Worm (Caenorhabditis elegans) whole organism, L3 larva: ENCODE data around the gene gos-28.

Experiments used
- ZK546.5 ChIP-seq: sonication (generic microtip); optimal IDR thresholded peaks from 2 replicates; lab custom pipeline; 2017; ENCODE audit warnings: missing biosample characterization, missing genetic modification characterization
- ama-1 ChIP-seq: fragments of 150-350 bp; optimal IDR thresholded peaks from 2 replicates; lab custom pipeline; 2018
- ceh-28 ChIP-seq: fragments of 150-350 bp; optimal IDR thresholded peaks from 2 replicates; lab custom pipeline; 2014; ENCODE audit warnings: missing biosample characterization, missing genetic modification reagents, missing genetic modification characterization
- elt-2 ChIP-seq: sonication (generic microtip); optimal IDR thresholded peaks from 2 replicates; lab custom pipeline; 2016; ENCODE audit warnings: missing genetic modification reagents, mild to moderate bottlenecking, missing genetic modification characterization, missing compliant biosample characterization
- elt-3 ChIP-seq, 3 experiments: fragments of 150-350 bp in 1 of 3; sonication (generic microtip) in 2 of 3; optimal IDR thresholded peaks; 2 replicates in 2 of 3; 4 replicates in 1 of 3; lab custom pipeline; 2014 to 2017; ENCODE audit warnings: missing biosample characterization in 3 of 3, missing genetic modification characterization in 3 of 3
- eor-1 ChIP-seq, 2 experiments: fragments of 150-350 bp; optimal IDR thresholded peaks; 2 replicates each; lab custom pipeline; 2014 to 2018; ENCODE audit warnings: missing biosample characterization in 2 of 2, missing genetic modification characterization in 2 of 2
- lin-15B ChIP-seq: fragments of 150-350 bp; optimal IDR thresholded peaks from 2 replicates; lab custom pipeline; 2014; ENCODE audit warnings: missing biosample characterization, missing genetic modification characterization
- pha-4 ChIP-seq: fragments of 150-350 bp; optimal IDR thresholded peaks from 2 replicates; lab custom pipeline; 2014; ENCODE audit warnings: missing biosample characterization, missing genetic modification reagents, missing genetic modification characterization
- skn-1 ChIP-seq: fragments of 150-350 bp; optimal IDR thresholded peaks from 2 replicates; lab custom pipeline; 2014; ENCODE audit warnings: missing biosample characterization, missing genetic modification characterization
- snpc-4 ChIP-seq: fragments of 150-350 bp; optimal IDR thresholded peaks from 2 replicates; lab custom pipeline; 2014; ENCODE audit warnings: missing biosample characterization, missing genetic modification characterization

- no peak for TF ChIP-seq pha-4
- no peak for TF ChIP-seq eor-1 (tag; optimal IDR thresholded peaks at IDR 0.05; lab: Kevin White, UChicago)
- no peak for TF ChIP-seq ZK546.5 (tag; lab: Kevin White, UChicago)
- no peak for TF ChIP-seq ama-1 (lab: Kevin White, UChicago)
- TF ChIP-seq skn-1, result no peak
- no peak for TF ChIP-seq snpc-4
- TF ChIP-seq elt-3 (tag; optimal IDR thresholded peaks at IDR 0.05; lab: Kevin White, UChicago), result no peak
- TF ChIP-seq lin-15B (tag; lab: Kevin White, UChicago), result no peak
- TF ChIP-seq ceh-28, result no peak
- TF ChIP-seq elt-2 (tag; lab: Kevin White, UChicago), result no peak
These were observed 48.8 kb downstream of the gos-28 start for ce11 chrIII:7300169-7300568.
